Fruit fly (Drosophila melanogaster): ENCODE data around the gene OdsH.

The OdsH gene

DNA sequence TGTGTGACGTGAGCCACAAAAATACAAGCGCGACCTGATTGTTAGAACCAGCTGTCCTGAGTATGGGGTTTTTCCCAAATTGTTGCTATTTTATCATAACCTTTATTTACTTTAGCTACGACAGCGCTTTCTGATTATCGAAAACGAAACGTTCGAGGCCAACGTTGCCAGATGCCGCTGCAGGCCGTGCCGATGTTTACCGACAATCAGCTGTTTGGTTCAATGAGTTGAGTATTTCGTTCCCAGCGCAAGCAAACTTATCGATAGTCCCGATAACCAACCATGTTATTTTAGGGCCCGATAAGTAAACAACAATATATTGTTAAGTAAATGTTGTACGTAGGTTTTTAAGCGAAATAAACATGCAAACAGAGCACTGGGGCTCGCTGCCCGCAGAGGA, 59.4 kb downstream of the OdsH start, which contains the start of the genes CG15814 and Spt7 (continued):
- TF ChIP-seq Ravus (GFP tag; IDR thresholded peaks at IDR 0.05) (no peak), HLH4C (GFP tag; IDR thresholded peaks at IDR 0.05; ENCODE audit: partially characterized antibody) (peak; percentile 85), bbx (GFP tag; IDR thresholded peaks at IDR 0.05; ENCODE audit: partially characterized antibody) (peak; percentile 92), CG3407 (GFP tag; optimal IDR thresholded peaks at IDR 0.05) (peak; percentile 43), NfI (GFP tag; optimal IDR thresholded peaks at IDR 0.05) (peak; percentile 34), CG4617 (GFP tag; optimal IDR thresholded peaks at IDR 0.05; ENCODE audit: borderline replicate concordance) (peak; percentile 73), CG9437 (GFP tag; optimal IDR thresholded peaks at IDR 0.05) (no peak), HmgZ (tag; optimal IDR thresholded peaks at IDR 0.05) (peak; percentile 84), pnt (GFP tag; optimal IDR thresholded peaks at IDR 0.05) (peak; percentile 46), Eip74EF (GFP tag; optimal IDR thresholded peaks at IDR 0.05) (no peak), Ets97D (GFP tag; optimal IDR thresholded peaks at IDR 0.05) (peak; percentile 47), CG15514 (GFP tag; optimal IDR thresholded peaks at IDR 0.05) (peak; percentile 85), CG33213 (GFP tag; optimal IDR thresholded peaks at IDR 0.05) (peak; percentile 52), Opbp (GFP tag; IDR thresholded peaks at IDR 0.05; ENCODE audit: partially characterized antibody) (peak; percentile 84), lbe (GFP tag; optimal IDR thresholded peaks at IDR 0.05) (peak; percentile 23), row (GFP tag; IDR thresholded peaks at IDR 0.05) (peak; percentile 45; the same call in 1 of the 3 replicates), CG10431 (GFP tag; optimal IDR thresholded peaks at IDR 0.05) (no peak), CG10543 (GFP tag; optimal IDR thresholded peaks at IDR 0.05) (peak; percentile 60), CG17385 (GFP tag; optimal IDR thresholded peaks at IDR 0.05) (peak; percentile 31), CG17359 (tag; optimal IDR thresholded peaks at IDR 0.05) (peak; percentile 26), cato (GFP tag; optimal IDR thresholded peaks at IDR 0.05; ENCODE audit: borderline replicate concordance) (no peak), CG33557 (GFP tag; optimal IDR thresholded peaks at IDR 0.05) (peak; percentile 30), mirr (GFP tag; optimal IDR thresholded peaks at IDR 0.05) (peak; percentile 40), CG2120 (GFP tag; optimal IDR thresholded peaks at IDR 0.05) (peak; percentile 47), fd3F (GFP tag; optimal IDR thresholded peaks at IDR 0.05) (peak; percentile 12), ranshi (GFP tag; IDR thresholded peaks at IDR 0.05) (peak; percentile 44; the same call in 1 of the 2 replicates), Dll (GFP tag; IDR thresholded peaks at IDR 0.05; ENCODE audit: partially characterized antibody) (peak; percentile 82), kni (GFP tag; optimal IDR thresholded peaks at IDR 0.05) (peak; percentile 42), hth (optimal IDR thresholded peaks at IDR 0.05) (no peak), pan (optimal IDR thresholded peaks at IDR 0.05) (no peak), pan (GFP tag; optimal IDR thresholded peaks at IDR 0.05 in 1 of 2, IDR thresholded peaks at IDR 0.05 in 1 of 2) (peak in 1 of 2 experiments; percentile 8), vnd (GFP tag; IDR thresholded peaks at IDR 0.05; ENCODE audit: partially characterized antibody) (peak; percentile 75), Bgb (GFP tag; IDR thresholded peaks at IDR 0.05; ENCODE audit: partially characterized antibody) (peak; percentile 88), CG11723 (GFP tag; optimal IDR thresholded peaks at IDR 0.05) (no peak), Sry-δ (GFP tag; optimal IDR thresholded peaks at IDR 0.05) (peak; percentile 84), CG8281 (tag; optimal IDR thresholded peaks at IDR 0.05) (no peak), Doc3 (GFP tag; IDR thresholded peaks at IDR 0.05; ENCODE audit: partially characterized antibody) (peak; percentile 63), CG15696 (tag; optimal IDR thresholded peaks at IDR 0.05) (peak; percentile 41), CG2678 (tag; optimal IDR thresholded peaks at IDR 0.05) (no peak), CG14860 (GFP tag; IDR thresholded peaks at IDR 0.05; ENCODE audit: partially characterized antibody) (peak; percentile 77), CG13287 (GFP tag; IDR thresholded peaks at IDR 0.05; ENCODE audit: partially characterized antibody) (peak; percentile 88), CG13624 (GFP tag; optimal IDR thresholded peaks at IDR 0.05) (peak; percentile 20), CoRest (tag; optimal IDR thresholded peaks at IDR 0.05) (peak; percentile 36), amos (GFP tag; IDR thresholded peaks at IDR 0.05; ENCODE audit: partially characterized antibody) (peak; percentile 90), bsh (GFP tag; optimal IDR thresholded peaks at IDR 0.05) (peak in 1 of 2 experiments; percentile 2), CG14441 (GFP tag; IDR thresholded peaks at IDR 0.05) (peak; percentile 6; the same call in 1 of the 2 replicates), CG12236 (GFP tag; optimal IDR thresholded peaks at IDR 0.05) (peak; percentile 37), CG6683 (GFP tag; optimal IDR thresholded peaks at IDR 0.05) (peak; percentile 31)
